Worm (Caenorhabditis elegans) whole organism, mixed stage, embryonic: ENCODE measurements around the gene C34B4.2.

Source experiments
- M03D4.4 ChIP-seq: sonication (generic microtip); optimal IDR thresholded peaks from 2 replicates; lab custom pipeline; 2017; ENCODE audit warnings: mild to moderate bottlenecking, missing genetic modification characterization, missing compliant biosample characterization
- bed-3 ChIP-seq: fragments of 200-800 bp; sonication (Bioruptor generic); optimal IDR thresholded peaks from 3 replicates; lab custom pipeline; 2018; ENCODE audit warnings: mild to moderate bottlenecking, missing genetic modification characterization, moderate library complexity, missing compliant biosample characterization
- blmp-1 ChIP-seq: fragments of 150-350 bp; optimal IDR thresholded peaks from 2 replicates; lab custom pipeline; 2014; ENCODE audit warnings: missing biosample characterization, missing genetic modification characterization
- ceh-39 ChIP-seq: fragments of 150-350 bp; optimal IDR thresholded peaks from 2 replicates; lab custom pipeline; 2014; ENCODE audit warnings: missing biosample characterization, missing genetic modification characterization
- ceh-43 ChIP-seq: fragments of 200-800 bp; sonication (Bioruptor generic); optimal IDR thresholded peaks from 2 replicates; lab custom pipeline; 2018; ENCODE audit warnings: mild to moderate bottlenecking, missing genetic modification characterization, moderate library complexity, missing compliant biosample characterization
- ceh-83 ChIP-seq: fragments of 200-800 bp; sonication (Bioruptor generic); optimal IDR thresholded peaks from 2 replicates; lab custom pipeline; 2018; ENCODE audit warnings: mild to moderate bottlenecking, missing genetic modification characterization, missing compliant biosample characterization
- ces-1 ChIP-seq: fragments of 150-350 bp; optimal IDR thresholded peaks from 2 replicates; lab custom pipeline; 2014; ENCODE audit warnings: missing biosample characterization, missing genetic modification reagents, missing genetic modification characterization
- cnd-1 ChIP-seq: fragments of 200-800 bp; sonication (Bioruptor generic); optimal IDR thresholded peaks from 2 replicates; lab custom pipeline; 2018; ENCODE audit warnings: mild to moderate bottlenecking, missing genetic modification characterization, missing compliant biosample characterization
- drap-1 ChIP-seq: fragments of 200-800 bp; sonication (Bioruptor generic); optimal IDR thresholded peaks from 3 replicates; lab custom pipeline; 2018; ENCODE audit warnings: mild to moderate bottlenecking, missing genetic modification characterization, missing compliant biosample characterization
- elt-1 ChIP-seq: sonication (generic microtip); optimal IDR thresholded peaks from 2 replicates; lab custom pipeline; 2017; ENCODE audit warnings: missing genetic modification characterization, mild to moderate bottlenecking, missing compliant biosample characterization, antibody characterized with exemption, moderate library complexity, borderline replicate concordance; ENCODE audit not compliant: insufficient read depth
- elt-3 ChIP-seq: fragments of 150-350 bp; optimal IDR thresholded peaks from 2 replicates; lab custom pipeline; 2014; ENCODE audit warnings: missing biosample characterization, missing genetic modification characterization
- flh-1 ChIP-seq: fragments of 200-800 bp; sonication (Bioruptor generic); optimal IDR thresholded peaks from 2 replicates; lab custom pipeline; 2018; ENCODE audit warnings: mild to moderate bottlenecking, missing genetic modification characterization, moderate library complexity, missing compliant biosample characterization
- ham-2 ChIP-seq: fragments of 200-800 bp; sonication (Bioruptor generic); optimal IDR thresholded peaks from 2 replicates; lab custom pipeline; 2018; ENCODE audit warnings: mild to moderate bottlenecking, missing genetic modification characterization, missing compliant biosample characterization
- hlh-1 ChIP-seq: fragments of 150-350 bp; optimal IDR thresholded peaks from 2 replicates; lab custom pipeline; 2014; ENCODE audit warnings: missing biosample characterization, missing genetic modification reagents, missing genetic modification characterization
- lin-13 ChIP-seq: fragments of 150-350 bp; optimal IDR thresholded peaks from 2 replicates; lab custom pipeline; 2014; ENCODE audit warnings: missing biosample characterization, missing genetic modification characterization
- lin-32 ChIP-seq: fragments of 200-800 bp; sonication (Bioruptor generic); optimal IDR thresholded peaks from 2 replicates; lab custom pipeline; 2018; ENCODE audit warnings: mild to moderate bottlenecking, missing genetic modification characterization, missing compliant biosample characterization
- lsy-2 ChIP-seq: fragments of 150-350 bp; optimal IDR thresholded peaks from 2 replicates; lab custom pipeline; 2014; ENCODE audit warnings: missing biosample characterization, missing genetic modification characterization
- mab-5 ChIP-seq: fragments of 150-350 bp; optimal IDR thresholded peaks from 2 replicates; lab custom pipeline; 2014; ENCODE audit warnings: missing biosample characterization, missing genetic modification characterization
- mls-2 ChIP-seq: sonication (generic microtip); optimal IDR thresholded peaks from 2 replicates; lab custom pipeline; 2016; ENCODE audit warnings: mild to moderate bottlenecking, missing genetic modification characterization, moderate library complexity, missing compliant biosample characterization
- nhr-12 ChIP-seq: fragments of 150-350 bp; optimal IDR thresholded peaks from 2 replicates; lab custom pipeline; 2014; ENCODE audit warnings: missing biosample characterization, missing genetic modification characterization
- nhr-2 ChIP-seq: fragments of 150-350 bp; optimal IDR thresholded peaks from 2 replicates; lab custom pipeline; 2014; ENCODE audit warnings: missing biosample characterization, missing genetic modification characterization
- nhr-237 ChIP-seq: fragments of 150-350 bp; optimal IDR thresholded peaks from 2 replicates; lab custom pipeline; 2014; ENCODE audit warnings: missing biosample characterization, missing genetic modification characterization
- nhr-28 ChIP-seq: fragments of 150-350 bp; optimal IDR thresholded peaks from 2 replicates; lab custom pipeline; 2014; ENCODE audit warnings: missing biosample characterization, missing genetic modification characterization
- nhr-76 ChIP-seq: sonication (generic microtip); optimal IDR thresholded peaks from 2 replicates; lab custom pipeline; 2017; ENCODE audit warnings: missing biosample characterization, missing genetic modification characterization
- pha-4 ChIP-seq: fragments of 150-350 bp; optimal IDR thresholded peaks from 2 replicates; lab custom pipeline; 2018; ENCODE audit warnings: missing biosample characterization, missing genetic modification reagents, missing genetic modification characterization
- sem-2 ChIP-seq: fragments of 200-800 bp; sonication (Bioruptor generic); optimal IDR thresholded peaks from 2 replicates; lab custom pipeline; 2018; ENCODE audit warnings: mild to moderate bottlenecking, missing genetic modification characterization, missing compliant biosample characterization
- snpc-4 ChIP-seq: fragments of 150-350 bp; optimal IDR thresholded peaks from 2 replicates; lab custom pipeline; 2014; ENCODE audit warnings: missing biosample characterization, missing genetic modification characterization
- tbx-8 ChIP-seq: fragments of 200-800 bp; sonication (Bioruptor generic); optimal IDR thresholded peaks from 2 replicates; lab custom pipeline; 2018; ENCODE audit warnings: mild to moderate bottlenecking, missing genetic modification characterization, moderate library complexity, missing compliant biosample characterization
- unc-120 ChIP-seq: sonication (generic microtip); optimal IDR thresholded peaks from 2 replicates; lab custom pipeline; 2017; ENCODE audit warnings: missing genetic modification characterization, missing compliant biosample characterization; ENCODE audit not compliant: poor library complexity, severe bottlenecking
- unc-62 ChIP-seq: fragments of 150-350 bp; optimal IDR thresholded peaks from 2 replicates; lab custom pipeline; 2014; ENCODE audit warnings: missing biosample characterization, missing genetic modification reagents, missing genetic modification characterization
- zip-8 ChIP-seq: fragments of 150-350 bp; optimal IDR thresholded peaks from 2 replicates; lab custom pipeline; 2014; ENCODE audit warnings: missing biosample characterization, missing genetic modification characterization
- ztf-11 ChIP-seq: fragments of 150-350 bp; optimal IDR thresholded peaks from 2 replicates; lab custom pipeline; 2014; ENCODE audit warnings: missing biosample characterization, missing genetic modification characterization

The C34B4.2 gene

ce11 chrV:13041666-13042065 is 41.2 kb upstream of the C34B4.2 start, which contains the start of gene scyl-1 (continued):
- no peak for TF ChIP-seq nhr-76 (tag; lab: Kevin White, UChicago)
- TF ChIP-seq ceh-83 (GFP tag; lab: Kevin White, UChicago): peak; percentile 17

- no peak for TF ChIP-seq lin-32 (GFP tag; lab: Kevin White, UChicago)
- TF ChIP-seq unc-62 (GFP tag; lab: Kevin White, UChicago): peak; percentile 71
- TF ChIP-seq, all 35 proteins: peak for 1
Measured at ce11 chrV:13043195-13043762, 39.6 kb upstream of the C34B4.2 start, which contains the start of gene lap-2. lap-2 (plus strand) TSS chrV:13043712.

- TF ChIP-seq nhr-12 (tag; lab: Kevin White, UChicago) (no peak), sem-2 (GFP tag; lab: Kevin White, UChicago) (no peak), cnd-1 (tag; lab: Kevin White, UChicago) (no peak), bed-3 (no peak), ztf-11 (tag; lab: Kevin White, UChicago) (no peak), lin-13 (tag; lab: Kevin White, UChicago) (no peak), snpc-4 (tag; lab: Kevin White, UChicago) (no peak), M03D4.4 (tag; lab: Kevin White, UChicago) (no peak), ceh-83 (GFP tag; lab: Kevin White, UChicago) (no peak), blmp-1 (no peak), hlh-1 (tag; lab: Kevin White, UChicago) (no peak), elt-3 (no peak), drap-1 (no peak), unc-120 (tag; lab: Kevin White, UChicago) (no peak), ham-2 (GFP tag; lab: Kevin White, UChicago) (no peak), zip-8 (tag; lab: Kevin White, UChicago) (no peak), nhr-2 (no peak), ceh-43 (GFP tag; lab: Kevin White, UChicago) (no peak), pha-4 (tag; lab: Kevin White, UChicago) (no peak)
Measured at ce11 chrV:13043832-13044521, 38.9 kb upstream of the C34B4.2 start.

ce11 chrV:13045017-13045416 is 37.8 kb upstream of the C34B4.2 start:
- TF ChIP-seq mls-2 (tag; lab: Kevin White, UChicago) (no peak), nhr-12 (tag; lab: Kevin White, UChicago) (no peak), mab-5 (no peak), elt-3 (no peak), cnd-1 (tag; lab: Kevin White, UChicago) (no peak), zip-8 (tag; lab: Kevin White, UChicago) (no peak), elt-1 (no peak), pha-4 (tag; lab: Kevin White, UChicago) (no peak), nhr-237 (tag; lab: Kevin White, UChicago) (no peak), lin-13 (tag; lab: Kevin White, UChicago) (no peak), tbx-8 (GFP tag; lab: Kevin White, UChicago) (no peak), ces-1 (no peak), ceh-39 (tag; lab: Kevin White, UChicago) (no peak), nhr-28 (tag; lab: Kevin White, UChicago) (no peak), ztf-11 (tag; lab: Kevin White, UChicago) (no peak), lsy-2 (tag; lab: Kevin White, UChicago) (no peak), nhr-2 (no peak), flh-1 (GFP tag; lab: Kevin White, UChicago) (no peak)
